Fruit fly (Drosophila melanogaster) whole organism, embryonic: ENCODE measurements around the gene RpS2.

Experiments
- Bgb ChIP-seq: fragments of 200-800 bp; sonication (Bioruptor generic); IDR thresholded peaks from 2 replicates; pipeline ENCODE4 v1.3.6; 2022; ENCODE audit warnings: missing biosample characterization, missing genetic modification characterization; ENCODE audit not compliant: partially characterized antibody
- Bteb2 ChIP-seq: fragments of 200-800 bp; sonication (Bioruptor generic); optimal IDR thresholded peaks from 2 replicates; lab custom pipeline; 2016; ENCODE audit warnings: missing biosample characterization, missing genetic modification characterization
- CG10274 ChIP-seq: fragments of 200-800 bp; sonication (Bioruptor generic); optimal IDR thresholded peaks from 3 replicates; lab custom pipeline; 2017; ENCODE audit warnings: missing biosample characterization, mild to moderate bottlenecking, missing genetic modification characterization
- CG10462 ChIP-seq: fragments of 200-800 bp; sonication (Bioruptor generic); optimal IDR thresholded peaks from 2 replicates; lab custom pipeline; 2016; ENCODE audit warnings: missing biosample characterization, missing genetic modification characterization
- CG12659 ChIP-seq: fragments of 200-800 bp; sonication (Bioruptor generic); optimal IDR thresholded peaks from 3 replicates; lab custom pipeline; 2017; ENCODE audit warnings: mild to moderate bottlenecking, missing biosample characterization, missing genetic modification reagents, missing genetic modification characterization
- CG12942 ChIP-seq: fragments of 200-800 bp; sonication (Bioruptor generic); optimal IDR thresholded peaks from 3 replicates; lab custom pipeline; 2016; ENCODE audit warnings: missing biosample characterization, missing genetic modification characterization
- CG14710 ChIP-seq: fragments of 200-800 bp; sonication (Bioruptor generic); optimal IDR thresholded peaks from 3 replicates; lab custom pipeline; 2019; ENCODE audit warnings: missing biosample characterization, mild to moderate bottlenecking, missing genetic modification characterization, moderate library complexity
- CG14860 ChIP-seq: fragments of 200-800 bp; sonication (Bioruptor generic); IDR thresholded peaks from 3 replicates; pipeline ENCODE4 v1.3.6; 2022; ENCODE audit warnings: missing biosample characterization, missing genetic modification characterization; ENCODE audit not compliant: partially characterized antibody
- CG2712 ChIP-seq: fragments of 200-800 bp; optimal IDR thresholded peaks from 3 replicates; lab custom pipeline; 2019; ENCODE audit warnings: missing biosample characterization, mild to moderate bottlenecking, missing genetic modification characterization, moderate library complexity
- CG42726 ChIP-seq: fragments of 200-800 bp; sonication (Bioruptor generic); IDR thresholded peaks from 2 replicates; pipeline ENCODE4 v1.3.6; 2022; ENCODE audit warnings: missing biosample characterization, missing genetic modification characterization; ENCODE audit not compliant: partially characterized antibody
- CG4617 ChIP-seq: fragments of 200-800 bp; sonication (Bioruptor generic); optimal IDR thresholded peaks from 3 replicates; lab custom pipeline; 2016; ENCODE audit warnings: missing biosample characterization, missing genetic modification characterization, borderline replicate concordance
- CG6791 ChIP-seq: fragments of 200-800 bp; sonication (Bioruptor generic); IDR thresholded peaks from 3 replicates; pipeline ENCODE4 v1.3.6; 2022; ENCODE audit warnings: missing biosample characterization, missing genetic modification characterization; ENCODE audit not compliant: partially characterized antibody
- CG6854 ChIP-seq: fragments of 200-800 bp; sonication (Bioruptor generic); optimal IDR thresholded peaks from 3 replicates; lab custom pipeline; 2017; ENCODE audit warnings: missing biosample characterization, mild to moderate bottlenecking, missing genetic modification characterization
- CG7839 ChIP-seq: fragments of 200-800 bp; sonication (Bioruptor generic); optimal IDR thresholded peaks from 3 replicates; lab custom pipeline; 2018; ENCODE audit warnings: missing biosample characterization, mild to moderate bottlenecking, missing genetic modification characterization, moderate library complexity
- CG8290 ChIP-seq, 3 experiments: fragments of 200-800 bp; sonication (Bioruptor generic); optimal IDR thresholded peaks; 2 replicates each; lab custom pipeline; 2016 to 2019; ENCODE audit warnings: missing biosample characterization in 3 of 3, missing genetic modification characterization in 3 of 3, mild to moderate bottlenecking in 2 of 3, moderate library complexity in 1 of 3
- CG8765 ChIP-seq: fragments of 200-800 bp; sonication (Bioruptor generic); IDR thresholded peaks from 2 replicates; pipeline ENCODE4 v1.3.6; 2022; ENCODE audit warnings: missing biosample characterization, missing genetic modification characterization
- CG8924 ChIP-seq: fragments of 200-800 bp; optimal IDR thresholded peaks from 3 replicates; lab custom pipeline; 2019; ENCODE audit warnings: missing biosample characterization, mild to moderate bottlenecking, missing genetic modification characterization, moderate library complexity
- CG9609 ChIP-seq: fragments of 200-800 bp; sonication (Bioruptor generic); optimal IDR thresholded peaks from 3 replicates; lab custom pipeline; 2016; ENCODE audit warnings: missing biosample characterization, missing genetic modification characterization
- Camta ChIP-seq: fragments of 200-800 bp; sonication (Bioruptor generic); optimal IDR thresholded peaks from 2 replicates; lab custom pipeline; 2016; ENCODE audit warnings: missing biosample characterization, missing genetic modification characterization
- Deaf1 ChIP-seq: fragments of 200-800 bp; optimal IDR thresholded peaks from 3 replicates; lab custom pipeline; 2019; ENCODE audit warnings: missing biosample characterization, mild to moderate bottlenecking, missing genetic modification characterization, moderate library complexity
- Eip74EF ChIP-seq, 2 experiments: fragments of 200-800 bp in 1 of 2; fragments of >200 bp in 1 of 2; sonication (Bioruptor generic) in 1 of 2; optimal IDR thresholded peaks; 2 replicates each; lab custom pipeline; 2017 to 2019; ENCODE audit warnings: missing biosample characterization in 2 of 2, missing genetic modification characterization in 2 of 2, mild to moderate bottlenecking in 1 of 2, moderate library complexity in 1 of 2
- HLH4C ChIP-seq: fragments of 200-800 bp; sonication (Bioruptor generic); IDR thresholded peaks from 3 replicates; pipeline ENCODE4 v1.3.6; 2022; ENCODE audit warnings: missing biosample characterization, missing genetic modification characterization; ENCODE audit not compliant: partially characterized antibody
- Hmr ChIP-seq: fragments of 200-800 bp; sonication (Bioruptor generic); optimal IDR thresholded peaks from 3 replicates; lab custom pipeline; 2017; ENCODE audit warnings: mild to moderate bottlenecking, missing biosample characterization, missing genetic modification reagents, missing genetic modification characterization
- MBD-R2 ChIP-seq: fragments of 200-800 bp; sonication (Bioruptor generic); IDR thresholded peaks from 2 replicates; pipeline ENCODE4 v1.3.6; 2022; ENCODE audit warnings: missing biosample characterization, missing genetic modification characterization
- MTF-1 ChIP-seq: fragments of 200-800 bp; sonication (Bioruptor generic); optimal IDR thresholded peaks from 2 replicates; lab custom pipeline; 2018; ENCODE audit warnings: missing biosample characterization, mild to moderate bottlenecking, missing genetic modification characterization, borderline replicate concordance
- Mad ChIP-seq: fragments of 200-800 bp; sonication (Bioruptor generic); optimal IDR thresholded peaks from 2 replicates; lab custom pipeline; 2016; ENCODE audit warnings: missing biosample characterization, missing genetic modification characterization
- NFAT ChIP-seq: fragments of 200-800 bp; sonication (Bioruptor generic); IDR thresholded peaks from 2 replicates; pipeline ENCODE4 v1.3.6; 2022; ENCODE audit warnings: missing biosample characterization, missing genetic modification characterization
- Rfx ChIP-seq: fragments of 200-800 bp; sonication (Bioruptor generic); IDR thresholded peaks from 2 replicates; pipeline ENCODE4 v1.3.6; 2022; ENCODE audit warnings: missing biosample characterization, missing genetic modification characterization
- Side ChIP-seq: fragments of 200-800 bp; sonication (Bioruptor generic); optimal IDR thresholded peaks from 2 replicates; lab custom pipeline; 2016; ENCODE audit warnings: missing biosample characterization, missing genetic modification characterization
- Vsx1 ChIP-seq: fragments of 200-800 bp; sonication (Bioruptor generic); optimal IDR thresholded peaks from 2 replicates; lab custom pipeline; 2017; ENCODE audit warnings: missing biosample characterization, mild to moderate bottlenecking, missing genetic modification characterization, missing genetic modification reagents
- ato ChIP-seq: fragments of 200-800 bp; sonication (Bioruptor generic); IDR thresholded peaks from 2 replicates; pipeline ENCODE4 v1.3.6; 2022; ENCODE audit warnings: missing biosample characterization, missing genetic modification characterization; ENCODE audit not compliant: partially characterized antibody
- bbx ChIP-seq: fragments of 200-800 bp; sonication (Bioruptor generic); IDR thresholded peaks from 2 replicates; pipeline ENCODE4 v1.3.6; 2022; ENCODE audit warnings: missing biosample characterization, missing genetic modification characterization; ENCODE audit not compliant: partially characterized antibody
- bowl ChIP-seq: fragments of 200-800 bp; sonication (Bioruptor generic); IDR thresholded peaks from 2 replicates; pipeline ENCODE4 v1.3.6; 2022; ENCODE audit warnings: missing biosample characterization, missing genetic modification characterization
- croc ChIP-seq: fragments of 200-800 bp; sonication (Bioruptor generic); conservative IDR thresholded peaks from 3 replicates; pipeline ENCODE4 v1.3.6; 2022; ENCODE audit warnings: missing biosample characterization, missing genetic modification characterization
- disco-r ChIP-seq: fragments of 200-800 bp; sonication (Bioruptor generic); optimal IDR thresholded peaks from 2 replicates; lab custom pipeline; 2016; ENCODE audit warnings: missing biosample characterization, missing genetic modification characterization
- dmrt99B ChIP-seq: fragments of 200-800 bp; sonication (Bioruptor generic); optimal IDR thresholded peaks from 2 replicates; lab custom pipeline; 2018; ENCODE audit warnings: missing biosample characterization, mild to moderate bottlenecking, missing genetic modification characterization, moderate library complexity
- grau ChIP-seq: fragments of 200-800 bp; optimal IDR thresholded peaks from 3 replicates; lab custom pipeline; 2019; ENCODE audit warnings: missing biosample characterization, mild to moderate bottlenecking, missing genetic modification characterization, moderate library complexity
- gro ChIP-seq: fragments of 200-800 bp; sonication (Bioruptor generic); optimal IDR thresholded peaks from 2 replicates; lab custom pipeline; 2016; ENCODE audit warnings: missing biosample characterization, missing genetic modification characterization
- hb ChIP-seq: fragments of 200-800 bp; sonication (Bioruptor generic); IDR thresholded peaks from 3 replicates; pipeline ENCODE4 v1.3.6; 2022; ENCODE audit warnings: missing biosample characterization, missing genetic modification characterization; ENCODE audit not compliant: partially characterized antibody
- knrl ChIP-seq: fragments of 200-800 bp; sonication (Bioruptor generic); IDR thresholded peaks from 3 replicates; pipeline ENCODE4 v1.3.6; 2022; ENCODE audit warnings: missing biosample characterization, missing genetic modification characterization; ENCODE audit not compliant: partially characterized antibody
- mld ChIP-seq: fragments of 200-800 bp; sonication (Bioruptor generic); IDR thresholded peaks from 3 replicates; pipeline ENCODE4 v1.3.6; 2022; ENCODE audit warnings: missing biosample characterization, missing genetic modification characterization; ENCODE audit not compliant: partially characterized antibody
- nom ChIP-seq: fragments of 200-800 bp; sonication (Bioruptor generic); optimal IDR thresholded peaks from 2 replicates; lab custom pipeline; 2017; ENCODE audit warnings: missing biosample characterization, missing genetic modification characterization, mild to moderate bottlenecking, moderate library complexity, missing genetic modification reagents
- onecut ChIP-seq: fragments of 200-800 bp; sonication (Bioruptor generic); IDR thresholded peaks from 2 replicates; pipeline ENCODE4 v1.3.6; 2022; ENCODE audit warnings: missing biosample characterization, missing genetic modification characterization
- pzg ChIP-seq: fragments of 200-800 bp; sonication (Bioruptor generic); optimal IDR thresholded peaks from 3 replicates; lab custom pipeline; 2018; ENCODE audit warnings: missing biosample characterization, mild to moderate bottlenecking, missing genetic modification characterization, moderate library complexity
- tap ChIP-seq: fragments of 200-800 bp; optimal IDR thresholded peaks from 3 replicates; lab custom pipeline; 2019; ENCODE audit warnings: missing biosample characterization, mild to moderate bottlenecking, missing genetic modification characterization, moderate library complexity
- tgo ChIP-seq: fragments of 200-800 bp; sonication (Bioruptor generic); IDR thresholded peaks from 3 replicates; pipeline ENCODE4 v1.3.6; 2022; ENCODE audit warnings: missing biosample characterization, missing genetic modification characterization
- tna ChIP-seq: fragments of 200-800 bp; sonication (Bioruptor generic); IDR thresholded peaks from 2 replicates; pipeline ENCODE4 v1.3.6; 2022; ENCODE audit warnings: missing biosample characterization, missing genetic modification characterization; ENCODE audit not compliant: partially characterized antibody
- zen2 ChIP-seq: fragments of 200-800 bp; sonication (Bioruptor generic); IDR thresholded peaks from 3 replicates; pipeline ENCODE4 v1.3.6; 2022; ENCODE audit warnings: missing biosample characterization, missing genetic modification characterization; ENCODE audit not compliant: partially characterized antibody

Gene RpS2

dm6 chr2L:9887856-9888269, 9.5 kb downstream of the RpS2 start, which contains the start of gene Fkbp59 (continued):
- TF ChIP-seq CG4617 (GFP tag; lab: Kevin White, UChicago) (peak; percentile 22), bbx (GFP tag; lab: Robert Waterston, UW) (peak; percentile 82), onecut (GFP tag; lab: Robert Waterston, UW) (peak; percentile 96), grau (peak; percentile 22), ato (GFP tag; lab: Robert Waterston, UW) (peak; percentile 92), tgo (no peak), CG10274 (GFP tag; lab: Kevin White, UChicago) (no peak), zen2 (peak; percentile 29; the same call in 1 of the 3 replicates), mld (GFP tag; lab: Robert Waterston, UW) (peak; percentile 84), CG42726 (peak; percentile 40; the same call in 1 of the 2 replicates), Hmr (GFP tag; lab: Kevin White, UChicago) (peak; percentile 48), MTF-1 (GFP tag; lab: Kevin White, UChicago) (peak; percentile 92), CG7839 (tag; lab: Kevin White, UChicago) (peak; percentile 15), Rfx (GFP tag; lab: Robert Waterston, UW) (peak; percentile 59), tap (tag; lab: Kevin White, UChicago) (no peak), CG14710 (tag; lab: Kevin White, UChicago) (peak; percentile 27), Side (GFP tag; lab: Kevin White, UChicago) (no peak), CG8765 (no peak), CG14860 (peak; percentile 90), Bteb2 (GFP tag; lab: Kevin White, UChicago) (no peak), CG8924 (tag; lab: Kevin White, UChicago) (no peak), CG6854 (GFP tag; lab: Kevin White, UChicago) (no peak), Mad (GFP tag; lab: Kevin White, UChicago) (no peak), NFAT (GFP tag; lab: Robert Waterston, UW) (peak; percentile 27; the same call in 1 of the 2 replicates), pzg (GFP tag; lab: Kevin White, UChicago) (peak; percentile 78), Vsx1 (peak; percentile 99), CG2712 (tag; lab: Kevin White, UChicago) (peak; percentile 51), CG9609 (GFP tag; lab: Kevin White, UChicago) (no peak), disco-r (GFP tag; lab: Kevin White, UChicago) (no peak), CG12659 (GFP tag; lab: Kevin White, UChicago) (peak; percentile 37), HLH4C (peak; percentile 99), Camta (GFP tag; lab: Kevin White, UChicago) (no peak), hb (GFP tag; lab: Robert Waterston, UW) (peak; percentile 94), MBD-R2 (GFP tag; lab: Robert Waterston, UW) (peak; percentile 90), bowl (GFP tag; lab: Robert Waterston, UW) (no peak), Eip74EF (GFP tag; optimal IDR thresholded peaks at IDR 0.05; lab: Kevin White, UChicago) (no peak), nom (GFP tag; lab: Kevin White, UChicago) (peak; percentile 22), tna (peak; percentile 99), gro (GFP tag; lab: Kevin White, UChicago) (peak; percentile 21), Bgb (GFP tag; lab: Robert Waterston, UW) (peak; percentile 97), CG6791 (GFP tag; lab: Robert Waterston, UW) (peak; percentile 94), CG8290 (GFP tag; optimal IDR thresholded peaks at IDR 0.05; lab: Kevin White, UChicago) (peak; percentile 54), CG8290 (tag; optimal IDR thresholded peaks at IDR 0.05; lab: Kevin White, UChicago) (peak in 1 of 2 experiments; percentile 79), Deaf1 (tag; lab: Kevin White, UChicago) (peak; percentile 6), dmrt99B (tag; lab: Kevin White, UChicago) (no peak), knrl (GFP tag; lab: Robert Waterston, UW) (peak; percentile 77), CG12942 (GFP tag; lab: Kevin White, UChicago) (no peak), CG10462 (GFP tag; lab: Kevin White, UChicago) (no peak), croc (GFP tag; lab: Robert Waterston, UW) (no peak)
